Worm (Caenorhabditis elegans) whole organism, mixed stage, embryonic: Measurements from ENCODE around the gene ama-1.

Experiments
- M03D4.4 ChIP-seq: sonication (generic microtip); optimal IDR thresholded peaks from 2 replicates; lab custom pipeline; 2017; ENCODE audit warnings: mild to moderate bottlenecking, missing genetic modification characterization, missing compliant biosample characterization
- bed-3 ChIP-seq: fragments of 200-800 bp; sonication (Bioruptor generic); optimal IDR thresholded peaks from 3 replicates; lab custom pipeline; 2018; ENCODE audit warnings: mild to moderate bottlenecking, missing genetic modification characterization, moderate library complexity, missing compliant biosample characterization
- blmp-1 ChIP-seq: fragments of 150-350 bp; optimal IDR thresholded peaks from 2 replicates; lab custom pipeline; 2014; ENCODE audit warnings: missing biosample characterization, missing genetic modification characterization
- ceh-83 ChIP-seq: fragments of 200-800 bp; sonication (Bioruptor generic); optimal IDR thresholded peaks from 2 replicates; lab custom pipeline; 2018; ENCODE audit warnings: mild to moderate bottlenecking, missing genetic modification characterization, missing compliant biosample characterization
- ces-1 ChIP-seq: fragments of 150-350 bp; optimal IDR thresholded peaks from 2 replicates; lab custom pipeline; 2014; ENCODE audit warnings: missing biosample characterization, missing genetic modification reagents, missing genetic modification characterization
- cnd-1 ChIP-seq: fragments of 200-800 bp; sonication (Bioruptor generic); optimal IDR thresholded peaks from 2 replicates; lab custom pipeline; 2018; ENCODE audit warnings: mild to moderate bottlenecking, missing genetic modification characterization, missing compliant biosample characterization
- drap-1 ChIP-seq: fragments of 200-800 bp; sonication (Bioruptor generic); optimal IDR thresholded peaks from 3 replicates; lab custom pipeline; 2018; ENCODE audit warnings: mild to moderate bottlenecking, missing genetic modification characterization, missing compliant biosample characterization
- elt-1 ChIP-seq: sonication (generic microtip); optimal IDR thresholded peaks from 2 replicates; lab custom pipeline; 2017; ENCODE audit warnings: missing genetic modification characterization, mild to moderate bottlenecking, missing compliant biosample characterization, antibody characterized with exemption, moderate library complexity, borderline replicate concordance; ENCODE audit not compliant: insufficient read depth
- elt-3 ChIP-seq: fragments of 150-350 bp; optimal IDR thresholded peaks from 2 replicates; lab custom pipeline; 2014; ENCODE audit warnings: missing biosample characterization, missing genetic modification characterization
- flh-1 ChIP-seq: fragments of 200-800 bp; sonication (Bioruptor generic); optimal IDR thresholded peaks from 2 replicates; lab custom pipeline; 2018; ENCODE audit warnings: mild to moderate bottlenecking, missing genetic modification characterization, moderate library complexity, missing compliant biosample characterization
- ham-2 ChIP-seq: fragments of 200-800 bp; sonication (Bioruptor generic); optimal IDR thresholded peaks from 2 replicates; lab custom pipeline; 2018; ENCODE audit warnings: mild to moderate bottlenecking, missing genetic modification characterization, missing compliant biosample characterization
- hlh-1 ChIP-seq: fragments of 150-350 bp; optimal IDR thresholded peaks from 2 replicates; lab custom pipeline; 2014; ENCODE audit warnings: missing biosample characterization, missing genetic modification reagents, missing genetic modification characterization
- lin-13 ChIP-seq: fragments of 150-350 bp; optimal IDR thresholded peaks from 2 replicates; lab custom pipeline; 2014; ENCODE audit warnings: missing biosample characterization, missing genetic modification characterization
- lin-32 ChIP-seq: fragments of 200-800 bp; sonication (Bioruptor generic); optimal IDR thresholded peaks from 2 replicates; lab custom pipeline; 2018; ENCODE audit warnings: mild to moderate bottlenecking, missing genetic modification characterization, missing compliant biosample characterization
- lsy-2 ChIP-seq: fragments of 150-350 bp; optimal IDR thresholded peaks from 2 replicates; lab custom pipeline; 2014; ENCODE audit warnings: missing biosample characterization, missing genetic modification characterization
- mab-5 ChIP-seq: fragments of 150-350 bp; optimal IDR thresholded peaks from 2 replicates; lab custom pipeline; 2014; ENCODE audit warnings: missing biosample characterization, missing genetic modification characterization
- mls-2 ChIP-seq: sonication (generic microtip); optimal IDR thresholded peaks from 2 replicates; lab custom pipeline; 2016; ENCODE audit warnings: mild to moderate bottlenecking, missing genetic modification characterization, moderate library complexity, missing compliant biosample characterization
- nhr-12 ChIP-seq: fragments of 150-350 bp; optimal IDR thresholded peaks from 2 replicates; lab custom pipeline; 2014; ENCODE audit warnings: missing biosample characterization, missing genetic modification characterization
- nhr-2 ChIP-seq: fragments of 150-350 bp; optimal IDR thresholded peaks from 2 replicates; lab custom pipeline; 2014; ENCODE audit warnings: missing biosample characterization, missing genetic modification characterization
- nhr-237 ChIP-seq: fragments of 150-350 bp; optimal IDR thresholded peaks from 2 replicates; lab custom pipeline; 2014; ENCODE audit warnings: missing biosample characterization, missing genetic modification characterization
- nhr-28 ChIP-seq: fragments of 150-350 bp; optimal IDR thresholded peaks from 2 replicates; lab custom pipeline; 2014; ENCODE audit warnings: missing biosample characterization, missing genetic modification characterization
- nhr-76 ChIP-seq: sonication (generic microtip); optimal IDR thresholded peaks from 2 replicates; lab custom pipeline; 2017; ENCODE audit warnings: missing biosample characterization, missing genetic modification characterization
- pha-4 ChIP-seq: fragments of 150-350 bp; optimal IDR thresholded peaks from 2 replicates; lab custom pipeline; 2018; ENCODE audit warnings: missing biosample characterization, missing genetic modification reagents, missing genetic modification characterization
- snpc-4 ChIP-seq: fragments of 150-350 bp; optimal IDR thresholded peaks from 2 replicates; lab custom pipeline; 2014; ENCODE audit warnings: missing biosample characterization, missing genetic modification characterization
- sptf-1 ChIP-seq: sonication (generic microtip); optimal IDR thresholded peaks from 2 replicates; lab custom pipeline; 2017; ENCODE audit warnings: mild to moderate bottlenecking, missing genetic modification characterization, moderate library complexity, missing compliant biosample characterization
- tbx-8 ChIP-seq: fragments of 200-800 bp; sonication (Bioruptor generic); optimal IDR thresholded peaks from 2 replicates; lab custom pipeline; 2018; ENCODE audit warnings: mild to moderate bottlenecking, missing genetic modification characterization, moderate library complexity, missing compliant biosample characterization
- unc-120 ChIP-seq: sonication (generic microtip); optimal IDR thresholded peaks from 2 replicates; lab custom pipeline; 2017; ENCODE audit warnings: missing genetic modification characterization, missing compliant biosample characterization; ENCODE audit not compliant: poor library complexity, severe bottlenecking
- unc-39 ChIP-seq: fragments of 150-350 bp; optimal IDR thresholded peaks from 2 replicates; lab custom pipeline; 2014; ENCODE audit warnings: missing biosample characterization, missing genetic modification characterization
- unc-62 ChIP-seq: fragments of 150-350 bp; optimal IDR thresholded peaks from 2 replicates; lab custom pipeline; 2014; ENCODE audit warnings: missing biosample characterization, missing genetic modification reagents, missing genetic modification characterization
- zip-8 ChIP-seq: fragments of 150-350 bp; optimal IDR thresholded peaks from 2 replicates; lab custom pipeline; 2014; ENCODE audit warnings: missing biosample characterization, missing genetic modification characterization

Gene ama-1

DNA sequence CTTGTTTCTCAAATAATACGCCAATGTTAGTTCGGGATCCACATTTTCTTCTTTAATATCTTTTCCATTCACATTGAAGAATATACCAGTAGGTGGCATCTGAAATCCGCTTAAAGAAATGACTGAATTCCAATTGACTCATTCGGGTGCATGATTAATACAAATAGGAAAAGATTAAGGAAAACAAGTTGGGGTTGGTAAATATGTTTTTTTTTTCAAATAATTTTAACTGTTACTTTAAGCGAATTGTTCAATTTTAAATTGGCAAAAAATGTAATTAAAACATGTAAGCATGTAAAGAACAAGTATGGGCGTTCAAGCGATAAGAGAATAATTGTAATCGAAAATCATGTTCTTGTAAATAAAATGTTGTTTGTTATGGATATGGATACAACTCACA is 36.1 kb downstream of the ama-1 start, which contains the start of gene F15E6.6:
Gene F15E6.6, minus strand, starts transcription at position 101 of the 400 bp plus-strand sequence.
- TF ChIP-seq lin-32 (GFP tag; lab: Kevin White, UChicago) (no peak), ceh-83 (GFP tag; lab: Kevin White, UChicago) (no peak), sptf-1 (no peak), mls-2 (tag; lab: Kevin White, UChicago) (no peak), nhr-28 (no peak), mab-5 (tag; lab: Kevin White, UChicago) (no peak)
- TF ChIP-seq, all 35 proteins: peak for 0

DNA sequence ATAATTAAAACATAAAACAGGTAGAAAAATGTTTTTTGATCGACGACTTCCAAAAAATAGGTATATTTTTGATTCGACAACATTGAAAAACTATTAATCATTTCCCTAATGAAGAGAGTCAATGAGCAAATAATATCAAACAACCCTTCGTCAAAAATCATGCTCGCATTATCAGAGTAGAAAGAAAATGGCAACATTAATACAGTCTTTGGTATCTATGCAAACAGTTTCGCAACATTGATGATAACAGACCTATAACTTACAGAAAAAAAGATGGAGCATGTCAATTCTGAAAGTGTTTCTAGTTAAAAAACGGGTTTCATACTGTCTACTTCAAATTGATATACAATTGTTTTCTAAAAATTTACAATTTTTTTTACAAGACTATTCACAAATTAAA is 37.1 kb downstream of the ama-1 start:
- no peak for TF ChIP-seq elt-3 (tag; lab: Kevin White, UChicago)
- no peak for TF ChIP-seq ham-2
- TF ChIP-seq unc-120 (tag; lab: Kevin White, UChicago), result no peak
- no peak for TF ChIP-seq unc-39 (tag; lab: Kevin White, UChicago)
- TF ChIP-seq nhr-76, result no peak
- no peak for TF ChIP-seq lin-13 (tag; lab: Kevin White, UChicago)
- no peak for TF ChIP-seq unc-62 (GFP tag; lab: Kevin White, UChicago)
- no peak for TF ChIP-seq pha-4
- no peak for TF ChIP-seq nhr-12 (tag; lab: Kevin White, UChicago)

DNA sequence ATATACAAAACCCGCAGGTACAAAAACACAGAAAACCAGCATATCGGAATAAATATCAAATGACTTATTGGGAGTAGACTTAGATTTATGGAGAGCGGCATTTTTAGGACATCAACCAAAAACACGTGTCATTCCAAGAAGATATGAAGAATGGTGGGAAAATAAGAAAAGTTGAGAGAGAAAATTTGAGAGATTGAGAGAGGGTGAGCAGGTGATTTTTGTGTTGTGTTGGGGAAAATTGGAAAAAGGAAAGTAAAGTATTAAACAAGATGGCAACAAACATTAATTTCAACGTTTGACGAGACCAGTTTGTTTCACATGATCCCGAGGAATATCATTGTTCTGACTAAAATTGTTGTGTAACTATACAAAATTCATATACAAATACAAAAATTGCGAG is 40.5 kb downstream of the ama-1 start, which contains the start of gene srv-4:
Gene srv-4, minus strand, starts transcription at position 101 of the 400 bp plus-strand sequence.
- TF ChIP-seq bed-3 (GFP tag; lab: Kevin White, UChicago) (no peak), pha-4 (no peak), nhr-12 (tag; lab: Kevin White, UChicago) (no peak), nhr-237 (tag; lab: Kevin White, UChicago) (no peak), ham-2 (no peak), ces-1 (GFP tag; lab: Kevin White, UChicago) (no peak), lin-32 (GFP tag; lab: Kevin White, UChicago) (no peak), unc-120 (tag; lab: Kevin White, UChicago) (no peak), mls-2 (tag; lab: Kevin White, UChicago) (no peak), snpc-4 (tag; lab: Kevin White, UChicago) (no peak), unc-62 (GFP tag; lab: Kevin White, UChicago) (no peak), M03D4.4 (no peak), cnd-1 (tag; lab: Kevin White, UChicago) (no peak), hlh-1 (tag; lab: Kevin White, UChicago) (no peak), nhr-28 (no peak), elt-1 (tag; lab: Kevin White, UChicago) (no peak), flh-1 (GFP tag; lab: Kevin White, UChicago) (no peak), blmp-1 (tag; lab: Kevin White, UChicago) (no peak)

DNA sequence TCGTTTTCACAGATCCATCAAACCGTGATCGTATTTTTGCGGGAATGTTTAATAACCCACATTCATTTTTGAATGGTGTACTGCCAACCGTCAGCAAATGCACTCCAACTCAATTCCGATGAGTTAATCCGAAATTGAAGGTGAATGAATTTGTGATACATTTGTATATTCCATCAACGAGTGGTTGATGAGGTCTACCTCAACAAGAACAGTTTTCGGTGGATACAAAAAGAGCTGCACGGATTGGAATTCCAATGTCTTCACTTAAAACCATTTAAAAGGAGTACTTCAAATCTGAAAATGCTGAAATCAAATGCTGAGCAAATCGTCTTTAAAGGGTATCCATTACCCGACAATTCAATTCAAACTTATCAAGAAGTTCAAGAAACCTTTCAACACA is 41.4 kb downstream of the ama-1 start, which contains the start of gene F15E6.5:
Gene F15E6.5, plus strand, starts transcription at position 301 of the 400 bp plus-strand sequence.
- no peak for TF ChIP-seq mls-2 (tag; lab: Kevin White, UChicago)
- TF ChIP-seq nhr-76, result no peak
- no peak for TF ChIP-seq bed-3 (GFP tag; lab: Kevin White, UChicago)
- TF ChIP-seq nhr-12 (tag; lab: Kevin White, UChicago), result no peak
- no peak for TF ChIP-seq cnd-1 (tag; lab: Kevin White, UChicago)
- TF ChIP-seq elt-1 (tag; lab: Kevin White, UChicago), result no peak
- no peak for TF ChIP-seq drap-1 (GFP tag; lab: Kevin White, UChicago)
- TF ChIP-seq unc-62 (GFP tag; lab: Kevin White, UChicago), result no peak
- TF ChIP-seq lin-32 (GFP tag; lab: Kevin White, UChicago), result no peak
- no peak for TF ChIP-seq snpc-4 (tag; lab: Kevin White, UChicago)
- no peak for TF ChIP-seq M03D4.4
- TF ChIP-seq hlh-1 (tag; lab: Kevin White, UChicago), result no peak
- no peak for TF ChIP-seq mab-5 (tag; lab: Kevin White, UChicago)

DNA sequence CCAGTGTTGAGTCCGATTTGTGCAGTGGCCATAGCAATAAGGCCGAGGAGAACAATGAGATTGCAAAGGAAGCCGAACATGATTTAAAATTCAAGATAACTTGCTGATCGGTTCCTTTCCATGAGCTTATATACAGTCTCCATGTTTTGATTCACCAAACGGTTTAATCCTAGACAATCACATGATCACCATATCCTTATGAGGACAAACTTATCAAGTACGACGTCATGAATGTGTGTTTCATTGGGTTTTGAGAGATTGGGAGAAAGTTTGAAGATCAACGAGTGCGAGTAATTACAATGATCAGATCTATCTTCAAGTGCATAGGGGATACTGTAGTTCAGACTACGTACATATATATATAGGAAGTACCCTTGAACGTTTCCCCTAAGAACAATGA is 42.6 kb downstream of the ama-1 start, which contains the start of gene dct-7:
Gene dct-7, minus strand, starts transcription at position 101 of the 400 bp plus-strand sequence.
- no peak for TF ChIP-seq flh-1 (GFP tag; lab: Kevin White, UChicago)
- TF ChIP-seq elt-1 (tag; lab: Kevin White, UChicago), result no peak
- no peak for TF ChIP-seq lsy-2
- no peak for TF ChIP-seq cnd-1 (tag; lab: Kevin White, UChicago)
- no peak for TF ChIP-seq snpc-4 (tag; lab: Kevin White, UChicago)
- TF ChIP-seq ceh-83 (GFP tag; lab: Kevin White, UChicago), result no peak
- no peak for TF ChIP-seq tbx-8 (GFP tag; lab: Kevin White, UChicago)
- no peak for TF ChIP-seq zip-8 (tag; lab: Kevin White, UChicago)
- TF ChIP-seq unc-39 (tag; lab: Kevin White, UChicago), result no peak
- no peak for TF ChIP-seq ces-1 (GFP tag; lab: Kevin White, UChicago)
- no peak for TF ChIP-seq nhr-2 (tag; lab: Kevin White, UChicago)
- TF ChIP-seq lin-32 (GFP tag; lab: Kevin White, UChicago), result no peak
- TF ChIP-seq, all 35 proteins: peak for 0
